Worm (Caenorhabditis elegans): ENCODE data around the gene sgn-1.

ce11 chrII:8810679-8811413, 27.4 kb upstream of the sgn-1 start, which contains the start of the genes F46C5.9 and rer-1:
- no peak for TF ChIP-seq nhr-129 (tag; optimal IDR thresholded peaks at IDR 0.05)
- TF ChIP-seq mab-5 (tag; optimal IDR thresholded peaks at IDR 0.05), result no peak
- TF ChIP-seq ZK546.5 (tag; optimal IDR thresholded peaks at IDR 0.05), result no peak
- TF ChIP-seq dmd-4 (tag; optimal IDR thresholded peaks at IDR 0.05), result no peak
- no peak for TF ChIP-seq ztf-11 (tag; optimal IDR thresholded peaks at IDR 0.05)
- TF ChIP-seq snpc-4 (tag; optimal IDR thresholded peaks at IDR 0.05), result no peak

Data from whole organism, L2 larva.